Fruit fly (Drosophila melanogaster): Measurements from ENCODE around the gene CG42835.

- TF ChIP-seq Sin3A (optimal IDR thresholded peaks at IDR 0.05) (no peak), h (optimal IDR thresholded peaks at IDR 0.05) (no peak)
These were observed 19.7 kb upstream of the CG42835 start for dm6 chr3R:17400675-17401118.
